Worm (Caenorhabditis elegans): ENCODE data around the gene noca-2.

noca-2 gene

DNA sequence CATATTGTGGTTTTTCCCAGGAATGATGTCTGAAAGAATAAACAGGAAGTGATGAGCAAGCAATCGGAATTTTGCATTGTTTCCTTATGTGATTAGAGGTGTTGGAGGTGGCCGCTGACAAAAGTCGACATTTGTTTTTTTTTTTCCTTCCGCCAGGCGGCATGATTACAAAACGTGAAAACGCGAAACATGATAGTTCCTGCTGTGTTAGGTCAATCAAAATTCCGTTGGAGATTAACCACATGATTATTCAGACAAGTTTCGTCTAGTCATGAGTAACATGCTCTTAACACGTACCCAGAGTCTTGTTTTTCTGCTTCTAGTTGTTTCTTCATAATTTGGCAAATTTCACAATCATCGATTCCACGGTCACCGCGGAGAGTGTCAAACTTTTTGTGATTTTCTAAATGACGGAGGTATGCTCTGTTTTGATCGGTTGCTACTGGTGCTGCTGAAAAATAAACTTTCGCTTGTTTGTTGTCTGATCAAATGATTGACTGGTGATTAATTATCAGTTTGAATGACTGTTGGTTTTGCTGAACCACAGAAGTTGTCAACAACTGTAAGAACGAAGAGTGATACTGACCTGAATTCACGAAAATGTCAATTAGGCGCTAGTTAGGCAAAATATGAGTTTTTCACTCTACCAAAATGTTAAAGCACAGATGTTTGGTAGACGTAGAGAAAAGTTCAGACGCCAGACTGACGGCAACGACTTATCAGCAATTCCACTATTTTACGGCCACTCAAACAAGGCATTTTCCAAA lies 12.5 kb downstream of the noca-2 start:
- TF ChIP-seq elt-1 (tag; optimal IDR thresholded peaks at IDR 0.05) (no peak), unc-55 (GFP tag; optimal IDR thresholded peaks at IDR 0.05) (no peak), ama-1 (optimal IDR thresholded peaks at IDR 0.05) (no peak), nhr-25 (tag; optimal IDR thresholded peaks at IDR 0.05) (no peak), ztf-1 (GFP tag; conservative IDR thresholded peaks at IDR 0.05) (no peak), alr-1 (tag; optimal IDR thresholded peaks at IDR 0.05) (no peak), elt-3 (tag; optimal IDR thresholded peaks at IDR 0.05) (no peak), nhr-6 (tag; optimal IDR thresholded peaks at IDR 0.05) (no peak), dmd-4 (tag; optimal IDR thresholded peaks at IDR 0.05) (no peak)

DNA sequence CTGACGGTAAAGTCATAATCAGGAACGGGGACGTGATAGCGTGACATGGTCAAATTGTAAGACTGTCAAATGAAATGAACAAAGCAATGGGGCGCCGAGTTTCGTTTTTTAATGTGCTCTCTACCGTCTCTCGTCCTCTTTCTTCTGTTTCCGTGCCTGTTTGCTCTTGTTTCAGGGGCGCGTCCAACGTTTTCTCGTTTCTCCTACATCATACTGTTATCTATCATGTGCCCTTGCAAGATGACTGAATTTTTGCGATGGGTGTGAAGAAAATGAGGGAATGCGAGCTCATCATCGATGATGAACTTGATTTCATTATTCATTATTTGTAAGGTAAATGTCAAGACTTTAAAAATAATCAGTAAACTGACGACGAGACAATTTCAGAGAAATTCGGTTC lies 13.9 kb downstream of the noca-2 start, which contains the start of gene T04F8.7:
T04F8.7 (minus strand) TSS at position 130 of the 400 bp plus-strand sequence.
- TF ChIP-seq unc-39 (tag; optimal IDR thresholded peaks at IDR 0.05) (no peak), sma-9 (GFP tag; optimal IDR thresholded peaks at IDR 0.05) (peak; percentile 24), sma-9 (tag; optimal IDR thresholded peaks at IDR 0.05) (no peak), fos-1 (tag; optimal IDR thresholded peaks at IDR 0.05) (peak; percentile 83), crh-2 (tag; optimal IDR thresholded peaks at IDR 0.05) (peak; percentile 11), F13H6.1 (tag; optimal IDR thresholded peaks at IDR 0.05) (peak; percentile 6)

DNA sequence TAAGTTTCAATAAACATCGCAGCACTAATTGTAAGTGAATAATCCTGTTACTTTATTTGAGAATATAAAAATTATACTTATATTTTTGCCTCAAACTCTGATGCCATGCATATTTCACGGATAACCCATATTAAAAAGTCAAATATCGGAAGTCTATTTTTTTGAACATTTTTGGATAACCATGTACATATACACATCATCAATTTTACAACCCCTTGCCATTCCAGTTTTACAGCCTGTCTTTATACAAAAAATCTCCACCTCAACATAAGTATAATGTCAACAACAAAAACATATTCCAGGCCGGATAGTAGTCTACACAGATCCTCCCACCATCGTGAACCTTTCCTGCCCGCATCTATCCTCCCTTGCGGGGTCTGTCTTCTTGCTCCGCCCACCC lies 17.3 kb downstream of the noca-2 start, which contains the start of gene hnd-1:
hnd-1 (plus strand) TSS at position 301 of the 400 bp plus-strand sequence.
- TF ChIP-seq zag-1 (tag; optimal IDR thresholded peaks at IDR 0.05), result no peak
- no peak for TF ChIP-seq C34F6.9 (tag; optimal IDR thresholded peaks at IDR 0.05)
- TF ChIP-seq unc-39 (tag; optimal IDR thresholded peaks at IDR 0.05), result no peak
- no peak for TF ChIP-seq aly-2 (tag; optimal IDR thresholded peaks at IDR 0.05)
- no peak for TF ChIP-seq peb-1 (tag; optimal IDR thresholded peaks at IDR 0.05)
- TF ChIP-seq sma-9 (GFP tag; optimal IDR thresholded peaks at IDR 0.05), result no peak
- no peak for TF ChIP-seq sma-9 (tag; optimal IDR thresholded peaks at IDR 0.05)
- TF ChIP-seq alr-1 (tag; optimal IDR thresholded peaks at IDR 0.05), result no peak
- no peak for TF ChIP-seq lin-11 (tag; optimal IDR thresholded peaks at IDR 0.05)

DNA sequence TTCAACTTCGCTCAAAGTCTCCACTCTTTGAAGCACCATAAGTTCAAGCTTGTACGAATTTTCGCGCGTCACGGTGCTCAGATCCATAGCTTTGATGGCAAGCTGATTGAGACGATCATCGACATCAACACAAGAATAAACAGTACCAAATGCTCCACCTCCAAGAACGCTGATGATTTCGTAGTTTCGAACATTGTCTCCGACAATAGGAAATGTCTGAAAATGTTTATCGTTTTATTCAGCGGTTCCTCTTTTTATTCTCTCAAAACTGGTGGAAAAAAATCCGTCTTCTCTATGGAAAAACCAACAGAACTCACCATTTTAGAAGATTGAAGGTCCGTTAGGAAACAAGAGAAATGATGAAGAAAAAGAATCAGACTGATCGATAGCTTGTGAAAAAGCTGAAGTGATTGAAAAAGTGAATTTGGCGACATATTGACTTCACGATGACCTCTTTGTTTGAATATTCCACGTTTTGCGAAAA lies 21.0 kb downstream of the noca-2 start, which contains the start of gene C44C10.7:
C44C10.7 (minus strand) TSS at position 434 of the 484 bp plus-strand sequence.
- no peak for TF ChIP-seq skn-1 (tag; optimal IDR thresholded peaks at IDR 0.05)
- TF ChIP-seq zag-1 (tag; optimal IDR thresholded peaks at IDR 0.05), result no peak
- no peak for TF ChIP-seq nhr-77 (tag; optimal IDR thresholded peaks at IDR 0.05)
- no peak for TF ChIP-seq unc-55 (GFP tag; optimal IDR thresholded peaks at IDR 0.05)
- no peak for TF ChIP-seq nhr-25 (tag; optimal IDR thresholded peaks at IDR 0.05)
- TF ChIP-seq F13H6.1 (tag; optimal IDR thresholded peaks at IDR 0.05), result no peak
- TF ChIP-seq mab-5 (tag; optimal IDR thresholded peaks at IDR 0.05), result no peak
- no peak for TF ChIP-seq nhr-11 (tag; optimal IDR thresholded peaks at IDR 0.05)
- TF ChIP-seq mbf-1 (tag; optimal IDR thresholded peaks at IDR 0.05), result no peak

- no peak for TF ChIP-seq sma-9 (GFP tag; optimal IDR thresholded peaks at IDR 0.05)
- TF ChIP-seq sma-9 (tag; optimal IDR thresholded peaks at IDR 0.05), result no peak
- no peak for TF ChIP-seq alr-1 (tag; optimal IDR thresholded peaks at IDR 0.05)
- no peak for TF ChIP-seq nhr-21 (tag; optimal IDR thresholded peaks at IDR 0.05)
Observed at ce11 chrX:11690014-11690591, 23.2 kb downstream of the noca-2 start, which contains the start of the genes C44C10.10 and C44C10.5. Gene C44C10.10 (plus strand): TSS chrX:11690314. Gene C44C10.5 (plus strand): TSS chrX:11690541.

- TF ChIP-seq mab-5 (tag; optimal IDR thresholded peaks at IDR 0.05), result no peak
- TF ChIP-seq unc-55 (GFP tag; optimal IDR thresholded peaks at IDR 0.05), result no peak
- peak; percentile 31 for TF ChIP-seq crh-2 (tag; optimal IDR thresholded peaks at IDR 0.05)
- no peak for TF ChIP-seq nhr-77 (tag; optimal IDR thresholded peaks at IDR 0.05)
- no peak for TF ChIP-seq nhr-6 (tag; optimal IDR thresholded peaks at IDR 0.05)
- TF ChIP-seq fos-1 (tag; optimal IDR thresholded peaks at IDR 0.05), result peak; percentile 73
- no peak for TF ChIP-seq R02D3.7 (tag; optimal IDR thresholded peaks at IDR 0.05)
- TF ChIP-seq sma-9 (GFP tag; optimal IDR thresholded peaks at IDR 0.05), result peak; percentile 67
- TF ChIP-seq sma-9 (tag; optimal IDR thresholded peaks at IDR 0.05), result no peak
- no peak for TF ChIP-seq blmp-1 (tag; optimal IDR thresholded peaks at IDR 0.05; ENCODE audit: insufficient read depth)
- no peak for TF ChIP-seq Y55F3AM.14 (GFP tag; optimal IDR thresholded peaks at IDR 0.05)
- TF ChIP-seq C34F6.9 (tag; optimal IDR thresholded peaks at IDR 0.05), result peak; percentile 64
- peak; percentile 62 for TF ChIP-seq nhr-129 (tag; optimal IDR thresholded peaks at IDR 0.05)
Observed at ce11 chrX:11693092-11693491, 26.2 kb downstream of the noca-2 start, which contains the start of gene smcl-1. Gene smcl-1 (plus strand): TSS chrX:11693464.

Measured in whole organism, L2 larva.